Fruit fly (Drosophila melanogaster) whole organism, embryonic: ENCODE measurements around the gene CG10132.

Experiments used
- Abd-B ChIP-seq: fragments of 200-800 bp; sonication (Bioruptor generic); optimal IDR thresholded peaks from 2 replicates; lab custom pipeline; 2018; ENCODE audit warnings: missing biosample characterization, mild to moderate bottlenecking, missing genetic modification characterization, moderate library complexity
- Awh ChIP-seq: fragments of 200-800 bp; sonication (Bioruptor generic); IDR thresholded peaks from 2 replicates; pipeline ENCODE4, ENCODE4 v1.3.6; 2022; ENCODE audit warnings: missing biosample characterization, missing genetic modification characterization
- B-H2 ChIP-seq: fragments of 200-800 bp; sonication (Bioruptor generic); optimal IDR thresholded peaks from 2 replicates; lab custom pipeline; 2018; ENCODE audit warnings: missing biosample characterization, mild to moderate bottlenecking, missing genetic modification characterization
- CG10267 ChIP-seq: fragments of 200-800 bp; sonication (Bioruptor generic); optimal IDR thresholded peaks from 2 replicates; lab custom pipeline; 2018; ENCODE audit warnings: missing biosample characterization, mild to moderate bottlenecking, missing genetic modification characterization, moderate library complexity
- CG11456 ChIP-seq: fragments of 200-800 bp; sonication (Bioruptor generic); IDR thresholded peaks from 3 replicates; pipeline ENCODE4 v1.3.6; 2022; ENCODE audit warnings: missing biosample characterization, missing genetic modification characterization
- CG11696 ChIP-seq: fragments of 200-800 bp; sonication (Bioruptor generic); IDR thresholded peaks from 2 replicates; pipeline ENCODE4 v1.3.6; 2022; ENCODE audit warnings: missing biosample characterization, missing genetic modification characterization
- CG13287 ChIP-seq: fragments of 200-800 bp; sonication (Bioruptor generic); IDR thresholded peaks from 2 replicates; pipeline ENCODE4 v1.3.6; 2022; ENCODE audit warnings: missing biosample characterization, missing genetic modification characterization; ENCODE audit not compliant: partially characterized antibody
- CG14860 ChIP-seq: fragments of 200-800 bp; sonication (Bioruptor generic); IDR thresholded peaks from 3 replicates; pipeline ENCODE4 v1.3.6; 2022; ENCODE audit warnings: missing biosample characterization, missing genetic modification characterization; ENCODE audit not compliant: partially characterized antibody
- CG15479 ChIP-seq: fragments of 200-800 bp; sonication (Bioruptor generic); optimal IDR thresholded peaks from 3 replicates; lab custom pipeline; 2019; ENCODE audit warnings: missing biosample characterization, mild to moderate bottlenecking, missing genetic modification characterization, moderate library complexity
- CG15601 ChIP-seq: fragments of 200-800 bp; sonication (Bioruptor generic); optimal IDR thresholded peaks from 3 replicates; lab custom pipeline; 2019; ENCODE audit warnings: missing biosample characterization, mild to moderate bottlenecking, missing genetic modification characterization, moderate library complexity
- CG15696 ChIP-seq: fragments of 200-800 bp; sonication (Bioruptor generic); optimal IDR thresholded peaks from 2 replicates; lab custom pipeline; 2019; ENCODE audit warnings: missing biosample characterization, mild to moderate bottlenecking, missing genetic modification characterization, moderate library complexity
- CG1603 ChIP-seq: fragments of 200-800 bp; sonication (Bioruptor generic); optimal IDR thresholded peaks from 2 replicates; lab custom pipeline; 2019; ENCODE audit warnings: missing biosample characterization, mild to moderate bottlenecking, missing genetic modification characterization, moderate library complexity
- CG17328 ChIP-seq: fragments of 200-800 bp; sonication (Bioruptor generic); IDR thresholded peaks from 2 replicates; pipeline ENCODE4 v1.3.6; 2022; ENCODE audit warnings: missing biosample characterization, missing genetic modification characterization
- CG17612 ChIP-seq: fragments of 200-800 bp; sonication (Bioruptor generic); IDR thresholded peaks from 2 replicates; pipeline ENCODE4 v1.3.6; 2022; ENCODE audit warnings: missing biosample characterization, missing genetic modification characterization
- CG17829 ChIP-seq: fragments of 200-800 bp; optimal IDR thresholded peaks from 2 replicates; lab custom pipeline; 2019; ENCODE audit warnings: missing biosample characterization, mild to moderate bottlenecking, missing genetic modification characterization, moderate library complexity
- CG18599 ChIP-seq: fragments of 200-800 bp; sonication (Bioruptor generic); optimal IDR thresholded peaks from 3 replicates; lab custom pipeline; 2017; ENCODE audit warnings: missing biosample characterization, missing genetic modification characterization, mild to moderate bottlenecking, moderate library complexity, missing genetic modification reagents
- CG2120 ChIP-seq: fragments of 200-800 bp; sonication (Bioruptor generic); optimal IDR thresholded peaks from 3 replicates; lab custom pipeline; 2016; ENCODE audit warnings: missing biosample characterization, missing genetic modification characterization
- CG2129 ChIP-seq: fragments of 200-800 bp; sonication (Bioruptor generic); IDR thresholded peaks from 2 replicates; pipeline ENCODE4 v1.3.6; 2022; ENCODE audit warnings: missing biosample characterization, missing genetic modification characterization; ENCODE audit not compliant: partially characterized antibody
- CG2678 ChIP-seq: fragments of 200-800 bp; sonication (Bioruptor generic); optimal IDR thresholded peaks from 3 replicates; lab custom pipeline; 2019; ENCODE audit warnings: missing biosample characterization, mild to moderate bottlenecking, missing genetic modification characterization, moderate library complexity
- CG4328 ChIP-seq: fragments of 200-800 bp; sonication (Bioruptor generic); optimal IDR thresholded peaks from 3 replicates; lab custom pipeline; 2017; ENCODE audit warnings: missing biosample characterization, missing genetic modification reagents, missing genetic modification characterization
- CG5180 ChIP-seq: fragments of 200-800 bp; sonication (Bioruptor generic); optimal IDR thresholded peaks from 3 replicates; lab custom pipeline; 2017; ENCODE audit warnings: missing biosample characterization, missing genetic modification characterization, mild to moderate bottlenecking, moderate library complexity, missing genetic modification reagents
- CG8944 ChIP-seq: fragments of 200-800 bp; sonication (Bioruptor generic); optimal IDR thresholded peaks from 3 replicates; lab custom pipeline; 2016; ENCODE audit warnings: missing biosample characterization, missing genetic modification characterization
- CoRest ChIP-seq: fragments of 200-800 bp; sonication (Bioruptor generic); optimal IDR thresholded peaks from 3 replicates; lab custom pipeline; 2018; ENCODE audit warnings: missing biosample characterization, mild to moderate bottlenecking, missing genetic modification characterization, moderate library complexity
- D ChIP-seq, 2 experiments: fragments of 200-800 bp in 1 of 2; fragments of >200 bp in 1 of 2; sonication (Bioruptor generic) in 1 of 2; optimal IDR thresholded peaks; 2 replicates in 1 of 2; 3 replicates in 1 of 2; lab custom pipeline; 2017; ENCODE audit warnings: mild to moderate bottlenecking in 1 of 2, missing biosample characterization in 1 of 2, missing genetic modification characterization in 1 of 2, missing genetic modification reagents in 1 of 2
- Elba2 ChIP-seq: fragments of 200-800 bp; sonication (Bioruptor generic); optimal IDR thresholded peaks from 3 replicates; lab custom pipeline; 2016; ENCODE audit warnings: missing biosample characterization, missing genetic modification characterization
- H2.0 ChIP-seq: fragments of 200-800 bp; sonication (Bioruptor generic); IDR thresholded peaks from 2 replicates; pipeline ENCODE4 v1.3.6; 2022; ENCODE audit warnings: missing biosample characterization, missing genetic modification characterization
- HHEX ChIP-seq: fragments of 200-800 bp; sonication (Bioruptor generic); optimal IDR thresholded peaks from 3 replicates; lab custom pipeline; 2017; ENCODE audit warnings: missing biosample characterization, mild to moderate bottlenecking, missing genetic modification characterization, missing genetic modification reagents
- HmgD ChIP-seq: fragments of 200-800 bp; sonication (Bioruptor generic); optimal IDR thresholded peaks from 3 replicates; lab custom pipeline; 2016; ENCODE audit warnings: missing biosample characterization, missing genetic modification characterization
- Hmr ChIP-seq: fragments of 200-800 bp; sonication (Bioruptor generic); optimal IDR thresholded peaks from 3 replicates; lab custom pipeline; 2017; ENCODE audit warnings: mild to moderate bottlenecking, missing biosample characterization, missing genetic modification reagents, missing genetic modification characterization
- Kr ChIP-seq: fragments of 200-800 bp; sonication (Bioruptor generic); optimal IDR thresholded peaks from 2 replicates; lab custom pipeline; 2017; ENCODE audit warnings: missing biosample characterization, mild to moderate bottlenecking, missing genetic modification characterization
- Max ChIP-seq: fragments of 200-800 bp; sonication (Bioruptor generic); optimal IDR thresholded peaks from 2 replicates; lab custom pipeline; 2016; ENCODE audit warnings: missing biosample characterization, mild to moderate bottlenecking, missing genetic modification characterization
- NC2β ChIP-seq: fragments of 200-800 bp; sonication (Bioruptor generic); optimal IDR thresholded peaks from 2 replicates; lab custom pipeline; 2016; ENCODE audit warnings: missing biosample characterization, missing genetic modification characterization
- NFAT ChIP-seq: fragments of 200-800 bp; sonication (Bioruptor generic); IDR thresholded peaks from 2 replicates; pipeline ENCODE4 v1.3.6; 2022; ENCODE audit warnings: missing biosample characterization, missing genetic modification characterization
- Rfx ChIP-seq: fragments of 200-800 bp; sonication (Bioruptor generic); IDR thresholded peaks from 2 replicates; pipeline ENCODE4 v1.3.6; 2022; ENCODE audit warnings: missing biosample characterization, missing genetic modification characterization
- Sin3A ChIP-seq: fragments of >200 bp; optimal IDR thresholded peaks from 2 replicates; lab custom pipeline; 2018
- amos ChIP-seq: fragments of 200-800 bp; sonication (Bioruptor generic); IDR thresholded peaks from 2 replicates; pipeline ENCODE4 v1.3.6; 2022; ENCODE audit warnings: missing biosample characterization, missing genetic modification characterization; ENCODE audit not compliant: partially characterized antibody
- bcd ChIP-seq: fragments of 200-800 bp; sonication (Bioruptor generic); optimal IDR thresholded peaks from 2 replicates; lab custom pipeline; 2017; ENCODE audit warnings: missing biosample characterization, mild to moderate bottlenecking, missing genetic modification characterization
- bsh ChIP-seq, 2 experiments: fragments of 200-800 bp; sonication (Bioruptor generic); optimal IDR thresholded peaks; 2 replicates each; lab custom pipeline; 2017 to 2018; ENCODE audit warnings: mild to moderate bottlenecking in 2 of 2, missing biosample characterization in 2 of 2, missing genetic modification characterization in 2 of 2, moderate library complexity in 1 of 2
- cas ChIP-seq: fragments of 200-800 bp; sonication (Bioruptor generic); IDR thresholded peaks from 2 replicates; pipeline ENCODE4 v1.3.6; 2022; ENCODE audit warnings: missing biosample characterization, missing genetic modification characterization
- chn ChIP-seq: fragments of 200-800 bp; sonication (Bioruptor generic); optimal IDR thresholded peaks from 2 replicates; lab custom pipeline; 2016; ENCODE audit warnings: missing biosample characterization, missing genetic modification characterization
- eyg ChIP-seq: fragments of 200-800 bp; sonication (Bioruptor generic); optimal IDR thresholded peaks from 3 replicates; lab custom pipeline; 2016; ENCODE audit warnings: missing biosample characterization, missing genetic modification characterization
- fru ChIP-seq: fragments of >200 bp; optimal IDR thresholded peaks from 2 replicates; lab custom pipeline; 2017
- gfzf ChIP-seq: fragments of 200-800 bp; sonication (Bioruptor generic); optimal IDR thresholded peaks from 2 replicates; lab custom pipeline; 2016; ENCODE audit warnings: missing biosample characterization, mild to moderate bottlenecking, missing genetic modification characterization, moderate library complexity
- ind ChIP-seq: fragments of 200-800 bp; sonication (Bioruptor generic); optimal IDR thresholded peaks from 3 replicates; lab custom pipeline; 2016; ENCODE audit warnings: missing biosample characterization, missing genetic modification characterization
- run ChIP-seq: fragments of 200-800 bp; sonication (Bioruptor generic); optimal IDR thresholded peaks from 3 replicates; lab custom pipeline; 2018; ENCODE audit warnings: missing biosample characterization, mild to moderate bottlenecking, missing genetic modification characterization
- schlank ChIP-seq: fragments of 200-800 bp; sonication (Bioruptor generic); optimal IDR thresholded peaks from 2 replicates; lab custom pipeline; 2018; ENCODE audit warnings: missing biosample characterization, mild to moderate bottlenecking, missing genetic modification characterization
- sisA ChIP-seq: fragments of 200-800 bp; sonication (Bioruptor generic); IDR thresholded peaks from 2 replicates; pipeline ENCODE4 v1.3.6; 2022; ENCODE audit warnings: missing biosample characterization, missing genetic modification characterization
- sob ChIP-seq: fragments of 200-800 bp; sonication (Bioruptor generic); IDR thresholded peaks from 2 replicates; pipeline ENCODE4 v1.3.6; 2022; ENCODE audit warnings: missing biosample characterization, missing genetic modification characterization
- tx ChIP-seq: fragments of 200-800 bp; sonication (Bioruptor generic); optimal IDR thresholded peaks from 2 replicates; lab custom pipeline; 2016; ENCODE audit warnings: missing biosample characterization, missing genetic modification characterization
- unpg ChIP-seq: fragments of 200-800 bp; sonication (Bioruptor generic); optimal IDR thresholded peaks from 3 replicates; lab custom pipeline; 2018; ENCODE audit warnings: missing biosample characterization, mild to moderate bottlenecking, missing genetic modification characterization, moderate library complexity

The CG10132 gene

DNA sequence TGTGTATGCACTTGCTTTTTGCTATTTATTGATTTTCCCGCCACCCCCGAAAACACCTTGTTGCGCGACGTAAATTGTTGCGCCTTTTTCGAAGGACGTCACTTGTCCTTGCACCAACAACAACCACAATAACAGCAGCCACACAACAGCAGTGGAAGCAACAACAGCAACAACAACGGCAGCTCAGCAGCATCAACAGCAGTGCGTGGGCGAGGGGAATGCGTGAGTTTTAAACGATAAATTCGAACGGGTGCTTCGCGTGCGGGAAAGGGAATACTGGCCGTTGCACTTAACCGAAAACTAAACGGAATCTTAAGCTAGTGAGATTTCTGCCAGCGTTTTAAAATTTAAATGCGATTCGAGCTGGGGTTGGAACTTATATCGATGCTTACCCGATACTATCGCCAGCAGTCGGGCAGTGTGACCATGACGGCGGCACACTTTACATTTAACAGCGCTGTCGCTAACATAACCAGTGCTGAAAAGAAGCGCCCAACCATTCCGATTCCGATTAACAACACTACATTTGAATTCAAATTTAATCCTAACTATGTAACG lies 10.2 kb upstream of the CG10132 start, which contains the start of gene cyst (continued):
- TF ChIP-seq Elba2 (no peak), amos (GFP tag; lab: Robert Waterston, UW) (peak; percentile 97), gfzf (GFP tag; lab: Kevin White, UChicago) (peak; percentile 65), CG11696 (GFP tag; lab: Robert Waterston, UW) (no peak), CG5180 (GFP tag; lab: Kevin White, UChicago) (no peak), CG17328 (no peak), CG17612 (GFP tag; lab: Robert Waterston, UW) (no peak), eyg (GFP tag; lab: Kevin White, UChicago) (peak; percentile 43), unpg (GFP tag; lab: Kevin White, UChicago) (no peak), Rfx (GFP tag; lab: Robert Waterston, UW) (peak; percentile 68), sob (GFP tag; lab: Robert Waterston, UW) (peak; percentile 62), CG10267 (tag; lab: Kevin White, UChicago) (peak; percentile 95), CG8944 (GFP tag; lab: Kevin White, UChicago) (peak; percentile 3), Max (GFP tag; lab: Kevin White, UChicago) (no peak), Sin3A (peak; percentile 97), D (optimal IDR thresholded peaks at IDR 0.05; lab: Kevin White, UChicago) (peak; percentile 52), D (GFP tag; optimal IDR thresholded peaks at IDR 0.05; lab: Kevin White, UChicago) (no peak), fru (lab: Kevin White, UChicago) (no peak), CG11456 (GFP tag; lab: Robert Waterston, UW) (peak; percentile 36; the same call in 1 of the 3 replicates), H2.0 (GFP tag; lab: Robert Waterston, UW) (no peak), run (tag; lab: Kevin White, UChicago) (no peak), NC2β (GFP tag; lab: Kevin White, UChicago) (peak; percentile 13), CG2129 (GFP tag; lab: Robert Waterston, UW) (peak; percentile 92), CG2678 (no peak), HHEX (no peak), CG14860 (GFP tag; lab: Robert Waterston, UW) (peak; percentile 96), CG15479 (peak; percentile 61), CoRest (tag; lab: Kevin White, UChicago) (peak; percentile 60), tx (GFP tag; lab: Kevin White, UChicago) (peak; percentile 24), CG15696 (tag; lab: Kevin White, UChicago) (no peak), cas (GFP tag; lab: Robert Waterston, UW) (no peak), NFAT (GFP tag; lab: Robert Waterston, UW) (0 out of 2 replicates have a peak, but pooled peaks have one; percentile 48), B-H2 (GFP tag; lab: Kevin White, UChicago) (peak; percentile 46), Abd-B (GFP tag; lab: Kevin White, UChicago) (peak; percentile 51), Hmr (GFP tag; lab: Kevin White, UChicago) (peak; percentile 71), CG18599 (no peak), bsh (GFP tag; optimal IDR thresholded peaks at IDR 0.05; lab: Kevin White, UChicago) (no peak), CG4328 (GFP tag; lab: Kevin White, UChicago) (no peak), HmgD (GFP tag; lab: Kevin White, UChicago) (peak; percentile 54), CG13287 (GFP tag; lab: Robert Waterston, UW) (peak; percentile 92), Kr (no peak), sisA (no peak; the same call in 1 of the 2 replicates), chn (GFP tag; lab: Kevin White, UChicago) (peak; percentile 47), CG15601 (tag; lab: Kevin White, UChicago) (no peak), bcd (GFP tag; lab: Kevin White, UChicago) (no peak), ind (peak; percentile 28), CG2120 (GFP tag; lab: Kevin White, UChicago) (peak; percentile 69), CG17829 (tag; lab: Kevin White, UChicago) (peak; percentile 57), CG1603 (tag; lab: Kevin White, UChicago) (no peak), schlank (tag; lab: Kevin White, UChicago) (no peak), Awh (no peak)
